Worm (Caenorhabditis elegans) whole organism, L1 larva: ENCODE measurements around the gene str-254.

ENCODE experiments used
- nhr-20 ChIP-seq: sonication (generic microtip); optimal IDR thresholded peaks from 2 replicates; lab custom pipeline; 2016; ENCODE audit warnings: mild to moderate bottlenecking, missing genetic modification characterization, missing compliant biosample characterization
- tlp-1 ChIP-seq: fragments of 150-350 bp; optimal IDR thresholded peaks from 2 replicates; lab custom pipeline; 2014; ENCODE audit warnings: missing biosample characterization, missing genetic modification characterization

DNA sequence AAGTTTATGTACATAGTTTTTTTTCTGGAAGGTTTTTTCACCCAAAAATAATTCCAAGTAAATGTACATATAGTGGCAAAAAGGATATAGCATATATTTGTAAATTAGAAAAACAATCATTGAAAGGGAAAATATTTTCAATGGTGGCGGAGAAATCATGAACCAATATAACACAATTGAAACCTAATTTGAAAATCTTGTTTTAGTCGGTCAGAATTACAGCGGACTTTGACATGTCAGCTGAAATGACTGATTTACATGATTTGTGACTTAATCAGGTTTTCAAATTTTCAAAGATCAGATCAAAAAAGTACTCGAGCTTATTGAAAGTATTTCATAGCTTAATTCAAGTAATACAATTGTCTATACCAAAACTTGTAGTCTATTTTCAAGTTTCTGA is 18.4 kb upstream of the str-254 start, which contains the start of gene K05D4.9:
- TF ChIP-seq tlp-1: no peak
- TF ChIP-seq nhr-20 (tag; lab: Kevin White, UChicago): no peak
